Worm (Caenorhabditis elegans): ENCODE data around the gene eftu-2.

Gene eftu-2

DNA sequence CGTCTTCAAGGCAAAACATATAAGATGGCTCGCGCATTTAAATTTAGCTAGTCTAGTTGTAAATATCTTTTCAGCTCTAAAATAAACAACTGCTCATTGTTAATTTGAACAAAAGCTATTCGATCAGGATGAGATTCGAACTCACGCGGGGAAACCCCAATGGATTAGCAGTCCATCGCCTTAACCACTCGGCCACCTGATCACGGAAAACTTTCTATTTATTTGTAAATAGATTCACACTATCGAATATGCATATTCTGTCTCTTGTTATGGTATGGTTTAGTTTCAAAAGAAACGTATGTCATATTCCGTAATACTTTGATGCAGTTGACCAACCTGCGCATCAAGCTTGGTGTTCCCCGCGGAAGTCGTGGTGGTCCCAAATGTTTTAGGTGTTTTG is 46.8 kb downstream of the eftu-2 start:
- TF ChIP-seq F26F4.8 (GFP tag; conservative IDR thresholded peaks at IDR 0.05) (no peak), lim-7 (GFP tag; IDR thresholded peaks at IDR 0.05) (0 out of 2 replicates have a peak, but pooled peaks have one; percentile 38), vab-7 (GFP tag; IDR thresholded peaks at IDR 0.05) (peak; percentile 47; the same call in 1 of the 2 replicates), F44E2.7 (GFP tag; IDR thresholded peaks at IDR 0.05) (0 out of 2 replicates have a peak, but pooled peaks have one; percentile 28), Y48G9A.11 (GFP tag; IDR thresholded peaks at IDR 0.05) (peak; percentile 52; the same call in 1 of the 2 replicates)

DNA sequence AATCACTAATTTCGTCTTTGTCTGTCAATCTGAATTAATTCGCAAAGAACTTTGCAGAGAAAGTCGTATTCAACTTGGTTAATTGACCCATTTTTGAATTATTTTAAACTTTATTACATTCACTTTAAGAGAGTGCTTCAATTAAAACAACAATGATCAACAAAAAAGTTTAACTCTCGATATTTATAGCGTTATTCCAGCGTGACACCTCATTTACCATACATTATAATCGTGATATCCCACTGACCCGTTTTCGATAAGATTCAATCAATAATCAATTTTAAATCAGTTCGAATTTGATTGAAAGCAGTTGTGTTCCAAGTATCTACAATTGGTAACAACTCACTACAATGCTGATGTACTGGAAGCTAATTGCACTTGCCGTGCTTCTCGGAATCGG is 47.4 kb downstream of the eftu-2 start, which contains the start of gene clc-10:
clc-10 (plus strand) TSS at position 301 of the 400 bp plus-strand sequence.
- TF ChIP-seq unc-39 (tag; optimal IDR thresholded peaks at IDR 0.05) (no peak), mdl-1 (tag; optimal IDR thresholded peaks at IDR 0.05) (no peak)

All from whole organism, L4 larva.